Worm (Caenorhabditis elegans) whole organism, L2 larva: ENCODE results near the gene fig-1.
A peak's percentile ranks its signal among the peaks of the same experiment; 100 is the strongest.

Source experiments
- C34F6.9 ChIP-seq: fragments of 150-350 bp; optimal IDR thresholded peaks from 2 replicates; lab custom pipeline; 2014; ENCODE audit warnings: missing biosample characterization, missing genetic modification characterization
- R02D3.7 ChIP-seq: fragments of 150-350 bp; optimal IDR thresholded peaks from 2 replicates; lab custom pipeline; 2014; ENCODE audit warnings: missing biosample characterization, missing genetic modification characterization
- Y55F3AM.14 ChIP-seq: fragments of 200-800 bp; sonication (Bioruptor generic); optimal IDR thresholded peaks from 2 replicates; lab custom pipeline; 2018; ENCODE audit warnings: mild to moderate bottlenecking, missing genetic modification characterization, missing compliant biosample characterization
- ZK546.5 ChIP-seq: sonication (generic microtip); optimal IDR thresholded peaks from 2 replicates; lab custom pipeline; 2017; ENCODE audit warnings: missing biosample characterization, missing genetic modification characterization
- alr-1 ChIP-seq: fragments of 150-350 bp; optimal IDR thresholded peaks from 2 replicates; lab custom pipeline; 2014; ENCODE audit warnings: missing biosample characterization, missing genetic modification characterization
- aly-2 ChIP-seq: fragments of 150-350 bp; optimal IDR thresholded peaks from 2 replicates; lab custom pipeline; 2014; ENCODE audit warnings: missing biosample characterization, missing genetic modification characterization
- ama-1 ChIP-seq: fragments of 150-350 bp; optimal IDR thresholded peaks from 2 replicates; lab custom pipeline; 2018; ENCODE audit warnings: inconsistent platforms
- blmp-1 ChIP-seq: sonication (generic microtip); optimal IDR thresholded peaks from 2 replicates; lab custom pipeline; 2017; ENCODE audit warnings: missing genetic modification characterization, mild to moderate bottlenecking, missing compliant biosample characterization, antibody characterized with exemption, moderate library complexity; ENCODE audit not compliant: insufficient read depth
- ceh-82 ChIP-seq: fragments of 150-350 bp; optimal IDR thresholded peaks from 2 replicates; lab custom pipeline; 2014; ENCODE audit warnings: missing biosample characterization, missing genetic modification characterization
- crh-2 ChIP-seq: sonication (generic microtip); optimal IDR thresholded peaks from 2 replicates; lab custom pipeline; 2017; ENCODE audit warnings: missing biosample characterization, missing genetic modification characterization
- dmd-4 ChIP-seq: sonication (generic microtip); optimal IDR thresholded peaks from 2 replicates; lab custom pipeline; 2017; ENCODE audit warnings: missing biosample characterization, missing genetic modification characterization
- egl-27 ChIP-seq: sonication (generic microtip); optimal IDR thresholded peaks from 3 replicates; lab custom pipeline; 2017; ENCODE audit warnings: missing biosample characterization, missing genetic modification reagents, missing genetic modification characterization
- elt-1 ChIP-seq: fragments of 150-350 bp; optimal IDR thresholded peaks from 2 replicates; lab custom pipeline; 2014; ENCODE audit warnings: missing biosample characterization, missing genetic modification characterization
- elt-3 ChIP-seq: sonication (generic microtip); optimal IDR thresholded peaks from 2 replicates; lab custom pipeline; 2017; ENCODE audit warnings: missing biosample characterization, missing genetic modification characterization
- fos-1 ChIP-seq: fragments of 150-350 bp; optimal IDR thresholded peaks from 2 replicates; lab custom pipeline; 2014; ENCODE audit warnings: missing biosample characterization, missing genetic modification characterization
- gmeb-1 ChIP-seq: fragments of 150-350 bp; optimal IDR thresholded peaks from 2 replicates; lab custom pipeline; 2014; ENCODE audit warnings: missing biosample characterization, missing genetic modification characterization
- lin-11 ChIP-seq: fragments of 150-350 bp; sonication (generic microtip); optimal IDR thresholded peaks from 2 replicates; lab custom pipeline; 2014; ENCODE audit warnings: missing biosample characterization, missing genetic modification characterization, inconsistent platforms, mixed read lengths
- lin-13 ChIP-seq: fragments of 150-350 bp; optimal IDR thresholded peaks from 2 replicates; lab custom pipeline; 2014; ENCODE audit warnings: missing biosample characterization, missing genetic modification reagents, missing genetic modification characterization
- lin-39 ChIP-seq: fragments of 150-350 bp; optimal IDR thresholded peaks from 2 replicates; lab custom pipeline; 2014; ENCODE audit warnings: missing biosample characterization, missing genetic modification reagents, missing genetic modification characterization
- lsy-2 ChIP-seq, 2 experiments: fragments of 150-350 bp in 1 of 2; sonication (generic microtip) in 1 of 2; optimal IDR thresholded peaks; 2 replicates each; lab custom pipeline; 2014 to 2017; ENCODE audit warnings: missing biosample characterization in 2 of 2, missing genetic modification characterization in 2 of 2
- mab-5 ChIP-seq: fragments of 150-350 bp; optimal IDR thresholded peaks from 2 replicates; lab custom pipeline; 2014; ENCODE audit warnings: missing biosample characterization, missing genetic modification characterization
- mbf-1 ChIP-seq: sonication (generic microtip); optimal IDR thresholded peaks from 2 replicates; lab custom pipeline; 2017; ENCODE audit warnings: missing biosample characterization, missing genetic modification characterization
- mdl-1 ChIP-seq, 2 experiments: fragments of 150-350 bp in 1 of 2; sonication (generic microtip) in 1 of 2; optimal IDR thresholded peaks; 2 replicates each; lab custom pipeline; 2017; ENCODE audit warnings: missing biosample characterization in 2 of 2, missing genetic modification characterization in 2 of 2
- nhr-10 ChIP-seq: sonication (generic microtip); optimal IDR thresholded peaks from 2 replicates; lab custom pipeline; 2017; ENCODE audit warnings: missing biosample characterization, missing genetic modification characterization
- nhr-11 ChIP-seq: fragments of 150-350 bp; optimal IDR thresholded peaks from 2 replicates; lab custom pipeline; 2014; ENCODE audit warnings: missing biosample characterization, missing genetic modification characterization
- nhr-12 ChIP-seq: fragments of 150-350 bp; optimal IDR thresholded peaks from 2 replicates; lab custom pipeline; 2014; ENCODE audit warnings: missing biosample characterization, missing genetic modification characterization
- nhr-129 ChIP-seq: fragments of 150-350 bp; optimal IDR thresholded peaks from 2 replicates; lab custom pipeline; 2014; ENCODE audit warnings: missing biosample characterization, missing genetic modification characterization
- nhr-21 ChIP-seq: fragments of 150-350 bp; optimal IDR thresholded peaks from 2 replicates; lab custom pipeline; 2014; ENCODE audit warnings: missing biosample characterization, missing genetic modification characterization
- nhr-23 ChIP-seq: fragments of 150-350 bp; optimal IDR thresholded peaks from 2 replicates; lab custom pipeline; 2014; ENCODE audit warnings: missing biosample characterization, missing genetic modification reagents, missing genetic modification characterization
- nhr-237 ChIP-seq: fragments of 150-350 bp; optimal IDR thresholded peaks from 2 replicates; lab custom pipeline; 2014; ENCODE audit warnings: missing biosample characterization, missing genetic modification characterization
- nhr-25 ChIP-seq: fragments of 150-350 bp; sonication (generic microtip); optimal IDR thresholded peaks from 3 replicates; lab custom pipeline; 2014; ENCODE audit warnings: missing biosample characterization, missing genetic modification characterization
- nhr-77 ChIP-seq: fragments of 150-350 bp; optimal IDR thresholded peaks from 2 replicates; lab custom pipeline; 2014; ENCODE audit warnings: missing biosample characterization, missing genetic modification characterization
- peb-1 ChIP-seq: fragments of 150-350 bp; optimal IDR thresholded peaks from 2 replicates; lab custom pipeline; 2014; ENCODE audit warnings: missing biosample characterization, missing genetic modification characterization
- sem-4 ChIP-seq: fragments of 150-350 bp; optimal IDR thresholded peaks from 2 replicates; lab custom pipeline; 2014; ENCODE audit warnings: missing biosample characterization, missing genetic modification reagents, missing genetic modification characterization
- skn-1 ChIP-seq: sonication (generic microtip); optimal IDR thresholded peaks from 2 replicates; lab custom pipeline; 2017; ENCODE audit warnings: missing biosample characterization, missing genetic modification characterization
- sma-3 ChIP-seq: sonication (generic microtip); optimal IDR thresholded peaks from 2 replicates; lab custom pipeline; 2016; ENCODE audit warnings: missing genetic modification reagents, missing genetic modification characterization, missing compliant biosample characterization
- sma-9 ChIP-seq, 2 experiments: fragments of 150-350 bp in 1 of 2; sonication (generic microtip) in 1 of 2; optimal IDR thresholded peaks; 2 replicates each; lab custom pipeline; 2014 to 2016; ENCODE audit warnings: missing genetic modification characterization in 2 of 2, mild to moderate bottlenecking in 1 of 2, missing biosample characterization in 1 of 2, missing compliant biosample characterization in 1 of 2, missing genetic modification reagents in 1 of 2, moderate library complexity in 1 of 2
- snpc-4 ChIP-seq: fragments of 150-350 bp; optimal IDR thresholded peaks from 2 replicates; lab custom pipeline; 2014; ENCODE audit warnings: missing biosample characterization, missing genetic modification characterization
- unc-39 ChIP-seq: fragments of 150-350 bp; optimal IDR thresholded peaks from 2 replicates; lab custom pipeline; 2014; ENCODE audit warnings: missing biosample characterization, missing genetic modification characterization
- unc-55 ChIP-seq: fragments of 150-350 bp; sonication (generic microtip); optimal IDR thresholded peaks from 3 replicates; lab custom pipeline; 2014; ENCODE audit warnings: missing biosample characterization, missing genetic modification reagents, missing genetic modification characterization
- unc-62 ChIP-seq: fragments of 150-350 bp; optimal IDR thresholded peaks from 2 replicates; lab custom pipeline; 2014; ENCODE audit warnings: missing biosample characterization, missing genetic modification reagents, missing genetic modification characterization
- zag-1 ChIP-seq: fragments of 150-350 bp; optimal IDR thresholded peaks from 2 replicates; lab custom pipeline; 2014; ENCODE audit warnings: missing biosample characterization, missing genetic modification characterization
- ztf-1 ChIP-seq: fragments of 200-800 bp; sonication (Bioruptor generic); conservative IDR thresholded peaks from 2 replicates; pipeline ENCODE4 v1.3.6; 2022; ENCODE audit warnings: missing genetic modification characterization, missing compliant biosample characterization
- ztf-11 ChIP-seq: sonication (generic microtip); optimal IDR thresholded peaks from 2 replicates; lab custom pipeline; 2017; ENCODE audit warnings: missing biosample characterization, missing genetic modification characterization
- ztf-4 ChIP-seq: fragments of 150-350 bp; optimal IDR thresholded peaks from 2 replicates; lab custom pipeline; 2014; ENCODE audit warnings: missing biosample characterization, missing genetic modification characterization

fig-1 gene

ce11 chrV:10981113-10981512, at the start of gene fig-1:
fig-1 (minus strand) TSS chrV:10981213.
- TF ChIP-seq ceh-82 (tag; lab: Kevin White, UChicago), result no peak
- no peak for TF ChIP-seq ztf-4 (tag; lab: Kevin White, UChicago)
- TF ChIP-seq blmp-1 (tag; lab: Kevin White, UChicago), result no peak
- TF ChIP-seq unc-55 (GFP tag; lab: Kevin White, UChicago), result no peak
- no peak for TF ChIP-seq sem-4 (tag; lab: Kevin White, UChicago)
- no peak for TF ChIP-seq nhr-10
- TF ChIP-seq aly-2, result no peak
- TF ChIP-seq unc-39 (tag; lab: Kevin White, UChicago), result no peak
- no peak for TF ChIP-seq lsy-2 (tag; optimal IDR thresholded peaks at IDR 0.05; lab: Kevin White, UChicago)
- TF ChIP-seq ztf-11 (tag; lab: Kevin White, UChicago), result no peak
- no peak for TF ChIP-seq mab-5 (tag; lab: Kevin White, UChicago)
- TF ChIP-seq nhr-237 (tag; lab: Kevin White, UChicago), result no peak
- no peak for TF ChIP-seq nhr-129 (tag; lab: Kevin White, UChicago)

- TF ChIP-seq nhr-77 (tag; lab: Kevin White, UChicago), result no peak
- no peak for TF ChIP-seq nhr-11 (tag; lab: Kevin White, UChicago)
- no peak for TF ChIP-seq lin-13 (GFP tag; lab: Kevin White, UChicago)
- TF ChIP-seq nhr-25 (tag; lab: Kevin White, UChicago), result no peak
- TF ChIP-seq mbf-1, result no peak
- TF ChIP-seq nhr-23 (tag; lab: Kevin White, UChicago), result no peak
- no peak for TF ChIP-seq egl-27
- no peak for TF ChIP-seq lin-39 (tag; lab: Kevin White, UChicago)
- no peak for TF ChIP-seq alr-1 (tag; lab: Kevin White, UChicago)
- no peak for TF ChIP-seq elt-1 (tag; lab: Kevin White, UChicago)
- TF ChIP-seq lin-11, result no peak
- TF ChIP-seq nhr-129 (tag; lab: Kevin White, UChicago), result no peak
- TF ChIP-seq skn-1 (tag; lab: Kevin White, UChicago), result no peak
- no peak for TF ChIP-seq mab-5 (tag; lab: Kevin White, UChicago)
- no peak for TF ChIP-seq peb-1
- TF ChIP-seq fos-1, result no peak
- TF ChIP-seq ztf-1, result no peak
- no peak for TF ChIP-seq sem-4 (tag; lab: Kevin White, UChicago)
- TF ChIP-seq sma-9 (GFP tag; optimal IDR thresholded peaks at IDR 0.05; lab: Kevin White, UChicago), result no peak
- TF ChIP-seq sma-9 (tag; optimal IDR thresholded peaks at IDR 0.05; lab: Kevin White, UChicago), result no peak
- TF ChIP-seq, all 48 proteins: peak for 0
Measured at ce11 chrV:11030675-11031074, 49.7 kb upstream of the fig-1 start.

ce11 chrV:11029309-11029708, 48.3 kb upstream of the fig-1 start:
- no peak for TF ChIP-seq nhr-129 (tag; lab: Kevin White, UChicago)
- TF ChIP-seq nhr-25 (tag; lab: Kevin White, UChicago), result no peak
- no peak for TF ChIP-seq snpc-4 (tag; lab: Kevin White, UChicago)
- TF ChIP-seq alr-1 (tag; lab: Kevin White, UChicago), result no peak
- TF ChIP-seq crh-2 (tag; lab: Kevin White, UChicago), result peak; percentile 70
- peak; percentile 75 for TF ChIP-seq sma-3 (GFP tag; lab: Kevin White, UChicago)
- no peak for TF ChIP-seq mbf-1
- no peak for TF ChIP-seq nhr-23 (tag; lab: Kevin White, UChicago)
- no peak for TF ChIP-seq elt-3
- no peak for TF ChIP-seq dmd-4 (tag; lab: Kevin White, UChicago)
- no peak for TF ChIP-seq unc-62
- TF ChIP-seq unc-55 (GFP tag; lab: Kevin White, UChicago), result peak; percentile 79
- TF ChIP-seq Y55F3AM.14, result no peak
- no peak for TF ChIP-seq unc-39 (tag; lab: Kevin White, UChicago)
- no peak for TF ChIP-seq ztf-1
- TF ChIP-seq egl-27, result no peak
- no peak for TF ChIP-seq mab-5 (tag; lab: Kevin White, UChicago)
- TF ChIP-seq nhr-237 (tag; lab: Kevin White, UChicago), result no peak
- no peak for TF ChIP-seq nhr-77 (tag; lab: Kevin White, UChicago)
- TF ChIP-seq sma-9 (GFP tag; optimal IDR thresholded peaks at IDR 0.05; lab: Kevin White, UChicago), result peak; percentile 73
- no peak for TF ChIP-seq sma-9 (tag; optimal IDR thresholded peaks at IDR 0.05; lab: Kevin White, UChicago)
- TF ChIP-seq peb-1, result no peak
- TF ChIP-seq aly-2, result no peak
- TF ChIP-seq zag-1 (tag; lab: Kevin White, UChicago), result no peak
- peak; percentile 16 for TF ChIP-seq nhr-10
- TF ChIP-seq gmeb-1 (tag; lab: Kevin White, UChicago), result peak; percentile 94
- peak in 1 of 2 experiments; percentile 70 for TF ChIP-seq lsy-2 (tag; optimal IDR thresholded peaks at IDR 0.05; lab: Kevin White, UChicago)
- TF ChIP-seq lin-13 (GFP tag; lab: Kevin White, UChicago), result peak; percentile 20
- no peak for TF ChIP-seq lin-11
- no peak for TF ChIP-seq nhr-12
- no peak for TF ChIP-seq ceh-82 (tag; lab: Kevin White, UChicago)
- TF ChIP-seq ZK546.5, result no peak
- TF ChIP-seq C34F6.9 (tag; lab: Kevin White, UChicago), result peak; percentile 43
- no peak for TF ChIP-seq ztf-11 (tag; lab: Kevin White, UChicago)
- TF ChIP-seq R02D3.7 (tag; lab: Kevin White, UChicago), result no peak
- TF ChIP-seq nhr-21, result no peak
- no peak for TF ChIP-seq lin-39 (tag; lab: Kevin White, UChicago)
- TF ChIP-seq ztf-4 (tag; lab: Kevin White, UChicago), result no peak
- no peak for TF ChIP-seq mdl-1 (tag; optimal IDR thresholded peaks at IDR 0.05; lab: Kevin White, UChicago)
- no peak for TF ChIP-seq ama-1
- TF ChIP-seq sem-4 (tag; lab: Kevin White, UChicago), result no peak
- no peak for TF ChIP-seq nhr-11 (tag; lab: Kevin White, UChicago)
- TF ChIP-seq blmp-1 (tag; lab: Kevin White, UChicago), result no peak
- TF ChIP-seq skn-1 (tag; lab: Kevin White, UChicago), result no peak
